Worm (Caenorhabditis elegans) whole organism, late embryonic: ENCODE measurements around the gene hic-1.

ENCODE experiments used
- C08G9.2 ChIP-seq: sonication (generic microtip); optimal IDR thresholded peaks from 2 replicates; lab custom pipeline; 2016; ENCODE audit warnings: mild to moderate bottlenecking, missing genetic modification characterization, moderate library complexity, missing compliant biosample characterization
- C38D4.7 ChIP-seq: fragments of 200-800 bp; sonication (Bioruptor generic); optimal IDR thresholded peaks from 2 replicates; lab custom pipeline; 2018; ENCODE audit warnings: mild to moderate bottlenecking, missing genetic modification characterization, moderate library complexity, missing compliant biosample characterization
- K02D7.2 ChIP-seq: sonication (generic microtip); optimal IDR thresholded peaks from 2 replicates; lab custom pipeline; 2017; ENCODE audit warnings: mild to moderate bottlenecking, missing genetic modification characterization, missing compliant biosample characterization
- ahr-1 ChIP-seq: sonication (generic microtip); optimal IDR thresholded peaks from 2 replicates; lab custom pipeline; 2016; ENCODE audit warnings: missing genetic modification characterization, missing compliant biosample characterization
- ceh-14 ChIP-seq: sonication (generic microtip); optimal IDR thresholded peaks from 2 replicates; lab custom pipeline; 2016; ENCODE audit warnings: missing genotype, missing genetic modification characterization, missing compliant biosample characterization
- ceh-18 ChIP-seq: sonication (generic microtip); optimal IDR thresholded peaks from 2 replicates; lab custom pipeline; 2016; ENCODE audit warnings: missing genetic modification characterization, missing compliant biosample characterization
- ceh-19 ChIP-seq: fragments of 200-800 bp; sonication (Bioruptor generic); optimal IDR thresholded peaks from 2 replicates; lab custom pipeline; 2018; ENCODE audit warnings: mild to moderate bottlenecking, missing genetic modification characterization, missing compliant biosample characterization
- ceh-22 ChIP-seq: sonication (generic microtip); optimal IDR thresholded peaks from 2 replicates; lab custom pipeline; 2017; ENCODE audit warnings: missing biosample characterization, missing genetic modification characterization
- ceh-30 ChIP-seq: fragments of 150-350 bp; optimal IDR thresholded peaks from 2 replicates; lab custom pipeline; 2014; ENCODE audit warnings: missing biosample characterization, missing genetic modification characterization
- ceh-31 ChIP-seq: sonication (generic microtip); optimal IDR thresholded peaks from 2 replicates; lab custom pipeline; 2016; ENCODE audit warnings: missing genetic modification characterization, missing compliant biosample characterization
- ceh-34 ChIP-seq: sonication (generic microtip); optimal IDR thresholded peaks from 2 replicates; lab custom pipeline; 2016; ENCODE audit warnings: mild to moderate bottlenecking, missing genetic modification characterization, missing compliant biosample characterization
- ceh-45 ChIP-seq: fragments of 200-800 bp; sonication (Bioruptor generic); IDR thresholded peaks from 2 replicates; pipeline ENCODE4 v1.3.6; 2022; ENCODE audit warnings: missing genetic modification reagents, missing genetic modification characterization, missing compliant biosample characterization
- ceh-6 ChIP-seq: fragments of 200-800 bp; sonication (Bioruptor generic); optimal IDR thresholded peaks from 2 replicates; lab custom pipeline; 2018; ENCODE audit warnings: mild to moderate bottlenecking, missing genetic modification characterization, missing compliant biosample characterization
- dmd-4 ChIP-seq: sonication (generic microtip); optimal IDR thresholded peaks from 2 replicates; lab custom pipeline; 2016; ENCODE audit warnings: borderline replicate concordance, missing genetic modification characterization, missing compliant biosample characterization
- dve-1 ChIP-seq: sonication (generic microtip); optimal IDR thresholded peaks from 2 replicates; lab custom pipeline; 2017; ENCODE audit warnings: antibody characterized with exemption, mild to moderate bottlenecking, missing genetic modification characterization, missing compliant biosample characterization
- elt-2 ChIP-seq: sonication (generic microtip); optimal IDR thresholded peaks from 2 replicates; lab custom pipeline; 2016; ENCODE audit warnings: missing genetic modification reagents, missing genetic modification characterization, missing compliant biosample characterization
- elt-4 ChIP-seq: sonication (generic microtip); optimal IDR thresholded peaks from 2 replicates; lab custom pipeline; 2016; ENCODE audit warnings: missing genetic modification characterization, missing compliant biosample characterization
- ets-4 ChIP-seq: sonication (generic microtip); optimal IDR thresholded peaks from 2 replicates; lab custom pipeline; 2016; ENCODE audit warnings: missing genetic modification characterization, missing compliant biosample characterization
- eyg-1 ChIP-seq: sonication (generic microtip); optimal IDR thresholded peaks from 2 replicates; lab custom pipeline; 2016; ENCODE audit warnings: missing genotype, missing genetic modification characterization, missing compliant biosample characterization
- fkh-10 ChIP-seq: fragments of 150-350 bp; optimal IDR thresholded peaks from 2 replicates; lab custom pipeline; 2014; ENCODE audit warnings: missing biosample characterization, missing genetic modification reagents, missing genetic modification characterization
- fkh-6 ChIP-seq: sonication (generic microtip); optimal IDR thresholded peaks from 2 replicates; lab custom pipeline; 2016; ENCODE audit warnings: missing genetic modification characterization, missing compliant biosample characterization
- hlh-8 ChIP-seq: sonication (generic microtip); optimal IDR thresholded peaks from 2 replicates; lab custom pipeline; 2016; ENCODE audit warnings: missing genotype, missing genetic modification characterization, missing compliant biosample characterization
- lim-6 ChIP-seq: sonication (generic microtip); optimal IDR thresholded peaks from 2 replicates; lab custom pipeline; 2016; ENCODE audit warnings: missing genetic modification characterization, missing compliant biosample characterization
- madf-2 ChIP-seq: sonication (generic microtip); optimal IDR thresholded peaks from 2 replicates; lab custom pipeline; 2017; ENCODE audit warnings: missing genetic modification characterization, missing compliant biosample characterization
- nfya-1 ChIP-seq: sonication (generic microtip); optimal IDR thresholded peaks from 2 replicates; lab custom pipeline; 2017; ENCODE audit warnings: missing genetic modification characterization, mild to moderate bottlenecking, missing compliant biosample characterization, antibody characterized with exemption, moderate library complexity
- nhr-11 ChIP-seq: fragments of 150-350 bp; optimal IDR thresholded peaks from 2 replicates; lab custom pipeline; 2014; ENCODE audit warnings: missing biosample characterization, missing genetic modification characterization
- npax-4 ChIP-seq: sonication (generic microtip); optimal IDR thresholded peaks from 2 replicates; lab custom pipeline; 2016; ENCODE audit warnings: missing genetic modification characterization, missing compliant biosample characterization
- pag-3 ChIP-seq: sonication (generic microtip); optimal IDR thresholded peaks from 2 replicates; lab custom pipeline; 2016; ENCODE audit warnings: missing compliant biosample characterization, missing genetic modification characterization, borderline replicate concordance
- pat-9 ChIP-seq: fragments of 200-800 bp; sonication (Bioruptor generic); optimal IDR thresholded peaks from 2 replicates; lab custom pipeline; 2018; ENCODE audit warnings: mild to moderate bottlenecking, missing genetic modification characterization, moderate library complexity, missing compliant biosample characterization
- pax-1 ChIP-seq: fragments of 150-350 bp; optimal IDR thresholded peaks from 2 replicates; lab custom pipeline; 2014; ENCODE audit warnings: missing biosample characterization, missing genetic modification characterization
- pqm-1 ChIP-seq: sonication (generic microtip); optimal IDR thresholded peaks from 2 replicates; lab custom pipeline; 2016; ENCODE audit warnings: missing genetic modification characterization, missing compliant biosample characterization
- pros-1 ChIP-seq: fragments of 150-350 bp; optimal IDR thresholded peaks from 2 replicates; lab custom pipeline; 2014; ENCODE audit warnings: missing biosample characterization, missing genetic modification reagents, missing genetic modification characterization
- rnt-1 ChIP-seq: sonication (generic microtip); optimal IDR thresholded peaks from 2 replicates; lab custom pipeline; 2016; ENCODE audit warnings: missing genetic modification characterization, missing compliant biosample characterization
- sdc-2 ChIP-seq: sonication (generic microtip); optimal IDR thresholded peaks from 2 replicates; lab custom pipeline; 2016; ENCODE audit warnings: missing genotype, missing genetic modification characterization, missing compliant biosample characterization
- tbx-7 ChIP-seq: sonication (generic microtip); optimal IDR thresholded peaks from 2 replicates; lab custom pipeline; 2016; ENCODE audit warnings: missing genotype, missing genetic modification characterization, missing compliant biosample characterization
- ttx-3 ChIP-seq: sonication (generic microtip); optimal IDR thresholded peaks from 2 replicates; lab custom pipeline; 2016; ENCODE audit warnings: missing genetic modification reagents, missing genetic modification characterization, missing compliant biosample characterization
- unc-3 ChIP-seq, 2 experiments: fragments of 200-800 bp in 1 of 2; sonication (Bioruptor generic) in 1 of 2; sonication (generic microtip) in 1 of 2; conservative IDR thresholded peaks in 1 of 2; optimal IDR thresholded peaks in 1 of 2; 2 replicates each; pipeline versions ENCODE4 v1.3.6 to Lab custom; 2016 to 2022; ENCODE audit warnings: missing compliant biosample characterization in 2 of 2, missing genetic modification characterization in 2 of 2, missing genetic modification reagents in 1 of 2
- unc-42 ChIP-seq: sonication (generic microtip); optimal IDR thresholded peaks from 2 replicates; lab custom pipeline; 2016; ENCODE audit warnings: missing genotype, missing genetic modification characterization, missing compliant biosample characterization
- unc-55 ChIP-seq: sonication (generic microtip); optimal IDR thresholded peaks from 2 replicates; lab custom pipeline; 2017; ENCODE audit warnings: missing biosample characterization, missing genetic modification reagents, missing genetic modification characterization
- unc-86 ChIP-seq: sonication (generic microtip); optimal IDR thresholded peaks from 2 replicates; lab custom pipeline; 2016; ENCODE audit warnings: missing genetic modification characterization, missing compliant biosample characterization
- zip-5 ChIP-seq: sonication (generic microtip); optimal IDR thresholded peaks from 2 replicates; lab custom pipeline; 2016; ENCODE audit warnings: missing genetic modification characterization, missing compliant biosample characterization
- ztf-16 ChIP-seq: sonication (generic microtip); optimal IDR thresholded peaks from 2 replicates; lab custom pipeline; 2017; ENCODE audit warnings: missing genetic modification characterization, missing compliant biosample characterization

hic-1 gene

ce11 chrX:6572987-6573386 lies 25.6 kb downstream of the hic-1 start:
- TF ChIP-seq ceh-14 (tag; lab: Kevin White, UChicago) (no peak), pat-9 (tag; lab: Kevin White, UChicago) (no peak), npax-4 (tag; lab: Kevin White, UChicago) (no peak), lim-6 (no peak), zip-5 (tag; lab: Kevin White, UChicago) (no peak), ztf-16 (tag; lab: Kevin White, UChicago) (no peak), ceh-19 (GFP tag; lab: Kevin White, UChicago) (no peak), pros-1 (no peak), ttx-3 (no peak), fkh-10 (GFP tag; lab: Kevin White, UChicago) (no peak), pag-3 (no peak), unc-86 (tag; lab: Kevin White, UChicago) (no peak), ceh-18 (tag; lab: Kevin White, UChicago) (no peak), nfya-1 (tag; lab: Kevin White, UChicago) (no peak), C08G9.2 (no peak), ceh-6 (GFP tag; lab: Kevin White, UChicago) (no peak), rnt-1 (no peak), sdc-2 (tag; lab: Kevin White, UChicago) (no peak), unc-3 (GFP tag; conservative IDR thresholded peaks at IDR 0.05; lab: Robert Waterston, UW) (no peak), unc-3 (tag; optimal IDR thresholded peaks at IDR 0.05; lab: Kevin White, UChicago) (no peak), tbx-7 (tag; lab: Kevin White, UChicago) (no peak)

DNA sequence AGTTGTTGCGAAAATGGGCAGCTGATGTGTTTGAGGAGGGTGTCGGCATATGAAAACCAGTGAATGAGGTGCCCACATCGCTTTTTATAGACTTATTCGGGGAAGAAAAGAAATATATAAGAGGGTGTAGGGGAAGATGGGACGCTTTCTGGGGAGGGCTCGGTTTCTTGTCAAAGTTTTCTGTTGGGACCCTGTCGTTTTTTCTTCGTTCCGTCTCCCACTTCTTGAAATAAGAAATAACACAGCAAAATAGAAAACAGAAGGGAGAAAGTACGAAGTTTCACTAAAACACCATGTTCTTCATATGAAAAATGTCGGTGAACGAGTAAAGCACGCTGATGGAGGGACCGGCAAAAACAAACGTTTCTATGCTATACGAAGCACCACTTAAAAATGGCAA lies 29.0 kb downstream of the hic-1 start, which contains the start of gene dop-3:
Gene dop-3 (minus strand): TSS at position 101 of the 400 bp plus-strand sequence.
- TF ChIP-seq madf-2: no peak
- no peak for TF ChIP-seq fkh-6 (tag; lab: Kevin White, UChicago)
- no peak for TF ChIP-seq ttx-3
- TF ChIP-seq dve-1 (tag; lab: Kevin White, UChicago): no peak

DNA sequence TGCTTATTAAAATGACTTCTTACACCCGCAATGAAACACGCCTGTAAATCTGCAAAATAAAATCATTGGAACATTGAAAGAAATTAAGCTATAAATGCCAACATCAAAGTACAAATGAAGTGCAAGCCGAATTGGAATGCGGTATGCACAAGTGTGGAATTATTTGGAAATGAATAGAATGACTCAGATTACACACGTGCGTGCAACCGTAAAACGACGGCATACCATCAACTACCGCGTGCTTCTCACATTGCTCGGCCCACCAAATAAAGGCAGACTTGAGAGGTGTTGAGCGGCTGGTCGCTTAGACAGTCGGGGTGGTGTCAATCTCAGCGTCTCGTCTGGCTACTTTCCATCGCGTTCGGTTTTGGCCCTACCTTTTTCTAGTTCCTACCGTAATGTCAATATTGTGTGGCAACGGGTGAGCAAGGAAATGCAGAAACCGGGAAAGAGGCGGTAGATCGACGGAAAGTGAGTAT lies 36.2 kb downstream of the hic-1 start, which contains the start of gene aaim-1:
Gene aaim-1 (minus strand): TSS at position 51 of the 479 bp plus-strand sequence.
- TF ChIP-seq ceh-30 (no peak), ceh-34 (tag; lab: Kevin White, UChicago) (peak; percentile 32)

- TF ChIP-seq eyg-1 (tag; lab: Kevin White, UChicago): no peak
- no peak for TF ChIP-seq npax-4 (tag; lab: Kevin White, UChicago)
- no peak for TF ChIP-seq ets-4
- no peak for TF ChIP-seq unc-42 (tag; lab: Kevin White, UChicago)
- TF ChIP-seq pax-1: no peak
- no peak for TF ChIP-seq unc-86 (tag; lab: Kevin White, UChicago)
- no peak for TF ChIP-seq hlh-8 (tag; lab: Kevin White, UChicago)
Measured at ce11 chrX:6560495-6560894, 38.1 kb downstream of the hic-1 start.

ce11 chrX:6553634-6554033 lies 45.0 kb downstream of the hic-1 start:
- TF ChIP-seq pros-1: no peak
- TF ChIP-seq unc-86 (tag; lab: Kevin White, UChicago): no peak

ce11 chrX:6552806-6553337 lies 45.8 kb downstream of the hic-1 start, which contains the start of gene svh-2:
TSS of gene svh-2 (plus strand) at chrX:6553287.
- TF ChIP-seq C38D4.7 (no peak), ceh-31 (no peak), ceh-18 (tag; lab: Kevin White, UChicago) (no peak), dmd-4 (tag; lab: Kevin White, UChicago) (no peak), K02D7.2 (tag; lab: Kevin White, UChicago) (no peak), ahr-1 (tag; lab: Kevin White, UChicago) (no peak), elt-2 (tag; lab: Kevin White, UChicago) (no peak), ceh-45 (no peak), elt-4 (no peak), ceh-14 (tag; lab: Kevin White, UChicago) (no peak), sdc-2 (tag; lab: Kevin White, UChicago) (no peak), nhr-11 (tag; lab: Kevin White, UChicago) (no peak), pqm-1 (tag; lab: Kevin White, UChicago) (no peak), rnt-1 (no peak), lim-6 (no peak), ceh-22 (no peak), tbx-7 (tag; lab: Kevin White, UChicago) (no peak), ceh-19 (GFP tag; lab: Kevin White, UChicago) (no peak), unc-55 (GFP tag; lab: Kevin White, UChicago) (no peak)
